Fruit fly (Drosophila melanogaster): Measurements from ENCODE around the gene EMC4.

The EMC4 gene

dm6 chr3L:22863367-22864078 lies 4.5 kb downstream of the EMC4 start, which contains the start of gene CG33169 (continued):
- TF ChIP-seq CG15601 (tag; optimal IDR thresholded peaks at IDR 0.05) (peak; percentile 80), maf-S (GFP tag; optimal IDR thresholded peaks at IDR 0.05) (peak; percentile 88), Bteb2 (GFP tag; optimal IDR thresholded peaks at IDR 0.05) (peak; percentile 67), fru (optimal IDR thresholded peaks at IDR 0.05) (no peak), knrl (GFP tag; IDR thresholded peaks at IDR 0.05; ENCODE audit: partially characterized antibody) (peak; percentile 73), Bgb (GFP tag; IDR thresholded peaks at IDR 0.05; ENCODE audit: partially characterized antibody) (peak; percentile 81), Dip2 (GFP tag; IDR thresholded peaks at IDR 0.05) (no peak), CG10959 (GFP tag; IDR thresholded peaks at IDR 0.05) (peak; percentile 56), CG10462 (GFP tag; optimal IDR thresholded peaks at IDR 0.05) (peak; percentile 16), kah (GFP tag; optimal IDR thresholded peaks at IDR 0.05) (peak; percentile 98), slou (GFP tag; optimal IDR thresholded peaks at IDR 0.05) (peak; percentile 85), CG18476 (GFP tag; optimal IDR thresholded peaks at IDR 0.05) (peak; percentile 46), caup (GFP tag; optimal IDR thresholded peaks at IDR 0.05; ENCODE audit: severe bottlenecking) (peak; percentile 91), CG10209 (GFP tag; optimal IDR thresholded peaks at IDR 0.05) (peak; percentile 87), CG6654 (GFP tag; optimal IDR thresholded peaks at IDR 0.05) (no peak), CG15073 (GFP tag; optimal IDR thresholded peaks at IDR 0.05) (no peak), E2f2 (GFP tag; IDR thresholded peaks at IDR 0.05) (peak; percentile 100), Abd-B (GFP tag; optimal IDR thresholded peaks at IDR 0.05) (peak; percentile 77), B-H2 (GFP tag; optimal IDR thresholded peaks at IDR 0.05) (peak; percentile 95), wor (GFP tag; IDR thresholded peaks at IDR 0.05) (no peak), CG15011 (GFP tag; optimal IDR thresholded peaks at IDR 0.05) (peak; percentile 52), danr (GFP tag; IDR thresholded peaks at IDR 0.05) (peak; percentile 47; the same call in 1 of the 2 replicates), CG4328 (GFP tag; optimal IDR thresholded peaks at IDR 0.05) (peak; percentile 82), CG33213 (GFP tag; optimal IDR thresholded peaks at IDR 0.05) (peak; percentile 96), Hsf (GFP tag; optimal IDR thresholded peaks at IDR 0.05) (peak; percentile 87), D19A (tag; optimal IDR thresholded peaks at IDR 0.05) (peak; percentile 33), CG10321 (GFP tag; IDR thresholded peaks at IDR 0.05) (peak; percentile 56; the same call in 1 of the 2 replicates), Opbp (GFP tag; IDR thresholded peaks at IDR 0.05; ENCODE audit: partially characterized antibody) (peak; percentile 71), CrebB (tag; optimal IDR thresholded peaks at IDR 0.05) (peak; percentile 82), CG7357 (GFP tag; IDR thresholded peaks at IDR 0.05) (0 out of 3 replicates have a peak, but pooled peaks have one; percentile 55), ara (GFP tag; IDR thresholded peaks at IDR 0.05) (peak; percentile 82), CG6689 (GFP tag; IDR thresholded peaks at IDR 0.05) (0 out of 2 replicates have a peak, but pooled peaks have one; percentile 58), Dad (GFP tag; optimal IDR thresholded peaks at IDR 0.05) (peak; percentile 91), z (GFP tag; IDR thresholded peaks at IDR 0.05) (no peak), CG11085 (GFP tag; IDR thresholded peaks at IDR 0.05) (peak; percentile 95), gro (GFP tag; optimal IDR thresholded peaks at IDR 0.05) (no peak), seq (GFP tag; IDR thresholded peaks at IDR 0.05) (no peak), CTCF (GFP tag; optimal IDR thresholded peaks at IDR 0.05) (peak; percentile 57), Dek (tag; optimal IDR thresholded peaks at IDR 0.05) (peak; percentile 85), NC2β (GFP tag; optimal IDR thresholded peaks at IDR 0.05) (peak; percentile 84), zen (tag; optimal IDR thresholded peaks at IDR 0.05) (peak; percentile 80), CG8765 (GFP tag; IDR thresholded peaks at IDR 0.05) (peak; percentile 79), Dbx (GFP tag; IDR thresholded peaks at IDR 0.05) (peak; percentile 93), CG32532 (GFP tag; IDR thresholded peaks at IDR 0.05) (peak; percentile 88), chif (GFP tag; optimal IDR thresholded peaks at IDR 0.05) (peak; percentile 75 to 77), ranshi (GFP tag; IDR thresholded peaks at IDR 0.05) (peak; percentile 84), abd-A (tag; optimal IDR thresholded peaks at IDR 0.05) (no peak), MTF-1 (GFP tag; optimal IDR thresholded peaks at IDR 0.05; ENCODE audit: borderline replicate concordance) (peak; percentile 76), CG2129 (GFP tag; IDR thresholded peaks at IDR 0.05; ENCODE audit: partially characterized antibody) (peak; percentile 31), mirr (GFP tag; optimal IDR thresholded peaks at IDR 0.05) (peak; percentile 94)
